Worm (Caenorhabditis elegans) whole organism, young adult: ENCODE results near the gene fbxa-111.

Experiments
- cebp-1 ChIP-seq, 2 experiments: fragments of 200-800 bp in 1 of 2; sonication (Bioruptor generic) in 1 of 2; sonication (generic microtip) in 1 of 2; IDR thresholded peaks in 1 of 2; optimal IDR thresholded peaks in 1 of 2; 2 replicates each; pipeline versions ENCODE4 v1.3.6 to Lab custom; 2017 to 2022; ENCODE audit warnings: missing compliant biosample characterization in 2 of 2, missing genetic modification characterization in 2 of 2, mild to moderate bottlenecking in 1 of 2, missing genetic modification reagents in 1 of 2, moderate library complexity in 1 of 2
- let-607 ChIP-seq, 2 experiments: fragments of 200-800 bp in 1 of 2; sonication (Bioruptor generic) in 1 of 2; sonication (generic microtip) in 1 of 2; optimal IDR thresholded peaks; 2 replicates each; lab custom pipeline; 2016 to 2018; ENCODE audit warnings: mild to moderate bottlenecking in 2 of 2, missing compliant biosample characterization in 2 of 2, missing genetic modification characterization in 2 of 2, moderate library complexity in 2 of 2, missing genotype in 1 of 2
- mxl-1 ChIP-seq: sonication (generic microtip); optimal IDR thresholded peaks from 2 replicates; lab custom pipeline; 2016; ENCODE audit warnings: missing genetic modification characterization, missing compliant biosample characterization

ce11 chrV:16916079-16916478 lies 33.4 kb downstream of the fbxa-111 start, which contains the start of gene F09C6.10:
- TF ChIP-seq mxl-1 (tag; lab: Kevin White, UChicago) (no peak), let-607 (tag; optimal IDR thresholded peaks at IDR 0.05; lab: Kevin White, UChicago) (no peak), cebp-1 (GFP tag; IDR thresholded peaks at IDR 0.05; lab: Robert Waterston, UW) (no peak), cebp-1 (tag; optimal IDR thresholded peaks at IDR 0.05; lab: Kevin White, UChicago) (no peak)
